Fruit fly (Drosophila melanogaster) whole organism, embryonic: ENCODE results near the gene GNBP3.

ENCODE experiments used
- Asciz ChIP-seq: fragments of 200-800 bp; sonication (Bioruptor generic); optimal IDR thresholded peaks from 2 replicates; lab custom pipeline; 2017; ENCODE audit warnings: missing biosample characterization, mild to moderate bottlenecking, missing genetic modification characterization, missing genetic modification reagents
- Awh ChIP-seq: fragments of 200-800 bp; sonication (Bioruptor generic); IDR thresholded peaks from 2 replicates; pipeline ENCODE4, ENCODE4 v1.3.6; 2022; ENCODE audit warnings: missing biosample characterization, missing genetic modification characterization
- BEAF-32 ChIP-seq: fragments of 200-800 bp; sonication (Bioruptor generic); optimal IDR thresholded peaks from 3 replicates; lab custom pipeline; 2017; ENCODE audit warnings: missing biosample characterization, missing genetic modification characterization, mild to moderate bottlenecking, moderate library complexity, missing genetic modification reagents
- CG18476 ChIP-seq: fragments of 200-800 bp; sonication (Bioruptor generic); optimal IDR thresholded peaks from 2 replicates; lab custom pipeline; 2016; ENCODE audit warnings: missing biosample characterization, mild to moderate bottlenecking, missing genetic modification characterization
- dati ChIP-seq: fragments of 200-800 bp; sonication (Bioruptor generic); IDR thresholded peaks from 2 replicates; pipeline ENCODE4 v1.3.6; 2022; ENCODE audit warnings: missing biosample characterization, missing genetic modification characterization

DNA sequence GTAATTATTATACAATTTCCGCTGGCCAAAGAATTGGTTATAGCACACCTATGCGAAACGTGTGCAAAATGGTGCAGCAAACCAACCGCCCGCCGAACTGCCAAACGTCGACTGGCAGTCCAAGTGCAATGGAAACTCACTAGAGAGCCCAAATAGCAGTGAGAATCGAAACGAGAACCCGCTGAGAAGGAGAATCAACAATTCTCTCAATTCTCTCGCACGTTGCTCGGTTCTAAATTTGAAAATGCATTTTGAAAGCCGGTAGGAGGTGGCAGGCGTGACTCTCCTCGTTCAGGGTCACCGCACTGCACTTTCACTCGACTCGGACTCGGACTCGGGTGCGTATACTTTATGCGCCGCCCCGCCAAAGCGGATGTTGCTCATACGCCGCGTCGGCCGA is 25.0 kb downstream of the GNBP3 start, which contains the start of gene CG5644:
- TF ChIP-seq Awh (GFP tag; lab: Robert Waterston, UW): no peak
- no peak for TF ChIP-seq dati (GFP tag; lab: Robert Waterston, UW)
- no peak for TF ChIP-seq CG18476 (GFP tag; lab: Kevin White, UChicago)
- TF ChIP-seq BEAF-32 (GFP tag; lab: Kevin White, UChicago): no peak
- TF ChIP-seq Asciz: no peak
